Fruit fly (Drosophila melanogaster): ENCODE results near the gene Alg9.

Alg9 gene

DNA sequence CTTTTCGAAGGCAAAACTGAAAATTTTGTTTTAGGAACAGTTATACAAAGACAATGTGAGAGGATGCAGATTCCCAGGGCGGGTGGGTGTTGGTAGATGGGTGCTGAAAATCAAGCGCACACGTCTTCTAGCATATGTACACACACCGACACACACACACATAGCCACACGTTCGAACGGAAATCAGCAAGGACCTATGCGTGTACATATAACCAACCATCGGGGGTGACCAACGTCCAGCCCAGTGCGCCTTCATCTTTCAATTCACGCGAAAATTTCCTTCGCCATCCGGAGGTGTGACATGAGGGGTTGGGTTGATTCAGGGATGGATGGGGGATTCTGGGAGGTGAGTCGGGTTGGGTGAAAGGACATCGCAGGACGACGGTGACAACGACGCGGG, 40.0 kb upstream of the Alg9 start:
- TF ChIP-seq lola (GFP tag; optimal IDR thresholded peaks at IDR 0.05), result no peak
- TF ChIP-seq Dfd (GFP tag; optimal IDR thresholded peaks at IDR 0.05), result no peak
- TF ChIP-seq rgr (GFP tag; optimal IDR thresholded peaks at IDR 0.05), result no peak
- no peak for TF ChIP-seq Sp1 (GFP tag; optimal IDR thresholded peaks at IDR 0.05)
- TF ChIP-seq Hr78 (GFP tag; optimal IDR thresholded peaks at IDR 0.05), result no peak

DNA sequence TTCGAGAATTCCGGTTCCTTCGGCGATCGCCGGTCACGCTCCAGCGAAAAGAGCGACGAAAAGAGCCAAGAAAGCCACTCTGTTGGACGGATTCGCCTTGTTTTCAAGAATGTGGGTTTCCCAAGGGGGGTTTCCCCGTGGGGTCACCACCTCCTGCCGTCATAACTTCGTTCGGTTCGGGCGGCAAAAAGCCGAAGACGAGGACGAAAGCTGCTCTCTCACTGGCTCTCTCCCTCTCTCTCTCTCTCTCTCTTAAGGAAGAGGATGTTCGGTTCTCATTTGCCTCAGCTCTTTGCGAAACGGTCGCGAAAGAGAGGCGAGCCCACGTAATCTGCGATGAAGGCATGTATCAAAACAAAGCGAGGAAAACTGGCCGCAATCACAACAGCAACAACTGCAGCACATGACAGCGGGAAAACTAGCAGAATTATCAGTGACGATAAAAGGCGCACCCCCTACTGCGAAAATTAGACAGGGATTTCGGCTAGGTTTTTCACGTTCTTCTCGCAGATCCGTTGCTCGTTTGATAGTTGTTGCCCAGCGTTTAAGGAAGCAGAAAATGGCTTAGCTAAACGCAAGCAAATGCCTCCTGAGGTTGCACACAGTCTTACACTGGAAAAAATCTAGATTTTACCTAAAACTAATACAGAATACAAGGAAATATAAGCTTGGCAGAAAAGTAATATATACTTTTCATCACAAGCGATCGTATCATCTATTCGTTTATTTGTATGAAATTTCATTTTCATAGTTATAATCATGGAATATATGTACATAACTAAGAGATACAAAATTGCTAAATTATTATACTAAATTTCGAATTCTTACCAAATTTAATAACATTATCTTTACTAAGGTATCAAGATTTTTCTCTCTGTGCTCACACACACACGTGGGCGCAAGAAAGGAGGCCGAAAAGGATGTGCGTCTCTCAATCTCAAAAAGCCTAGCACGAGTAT, 37.6 kb upstream of the Alg9 start, which contains the start of gene dan:
dan (plus strand) TSS at position 900 of the 959 bp plus-strand sequence.
- TF ChIP-seq foxo (GFP tag; optimal IDR thresholded peaks at IDR 0.05) (peak in 1 of 2 experiments; percentile 71), N (GFP tag; optimal IDR thresholded peaks at IDR 0.05) (no peak), h (GFP tag; optimal IDR thresholded peaks at IDR 0.05) (peak; percentile 43), Hnf4 (GFP tag; optimal IDR thresholded peaks at IDR 0.05) (peak; percentile 7), HLH106 (tag; optimal IDR thresholded peaks at IDR 0.05) (peak; percentile 43), Hr83 (GFP tag; optimal IDR thresholded peaks at IDR 0.05; ENCODE audit: poor library complexity, severe bottlenecking) (peak; percentile 38), CG9705 (GFP tag; optimal IDR thresholded peaks at IDR 0.05) (no peak), fru (GFP tag; optimal IDR thresholded peaks at IDR 0.05) (peak; percentile 41), dl (GFP tag; optimal IDR thresholded peaks at IDR 0.05; ENCODE audit: insufficient read depth in 1 of 2, partially characterized antibody in 2 of 2) (peak; percentile 89 to 91), Hr78 (GFP tag; optimal IDR thresholded peaks at IDR 0.05) (no peak), Dfd (GFP tag; optimal IDR thresholded peaks at IDR 0.05) (no peak), OdsH (GFP tag; optimal IDR thresholded peaks at IDR 0.05) (peak; percentile 30), Sp1 (GFP tag; optimal IDR thresholded peaks at IDR 0.05) (peak; percentile 63), Rel (GFP tag; optimal IDR thresholded peaks at IDR 0.05) (no peak), Rel (tag; optimal IDR thresholded peaks at IDR 0.05) (peak; percentile 82), Dif (GFP tag; optimal IDR thresholded peaks at IDR 0.05; ENCODE audit: partially characterized antibody) (peak; percentile 92), jim (GFP tag; optimal IDR thresholded peaks at IDR 0.05) (no peak), psq (GFP tag; optimal IDR thresholded peaks at IDR 0.05) (peak; percentile 53), Vsx2 (GFP tag; optimal IDR thresholded peaks at IDR 0.05; ENCODE audit: partially characterized antibody) (peak; percentile 67), rgr (GFP tag; optimal IDR thresholded peaks at IDR 0.05) (peak; percentile 36), Mio (GFP tag; optimal IDR thresholded peaks at IDR 0.05) (no peak), Myc (optimal IDR thresholded peaks at IDR 0.05) (no peak)

DNA sequence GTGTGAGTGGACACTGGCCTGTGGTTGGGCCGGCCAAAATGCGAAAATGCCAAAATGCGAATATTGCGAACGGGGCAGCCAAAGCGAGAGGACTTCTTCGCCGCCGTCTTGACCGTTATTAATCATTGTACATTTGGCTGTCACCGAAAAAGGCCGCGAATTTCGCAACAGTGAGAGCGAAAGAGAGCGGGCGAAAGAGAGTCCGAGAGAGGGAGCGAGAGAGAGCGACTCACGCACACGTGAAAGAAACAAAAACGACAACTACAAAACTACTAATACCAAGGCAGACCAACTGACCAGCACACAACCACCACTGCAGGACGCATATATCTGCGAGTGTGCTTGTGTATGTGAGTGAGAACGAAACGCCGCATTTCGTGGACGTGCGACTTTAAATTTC, 36.8 kb upstream of the Alg9 start:
- TF ChIP-seq Hnf4 (GFP tag; optimal IDR thresholded peaks at IDR 0.05) (no peak), Vsx2 (GFP tag; optimal IDR thresholded peaks at IDR 0.05; ENCODE audit: partially characterized antibody) (no peak), N (GFP tag; optimal IDR thresholded peaks at IDR 0.05) (peak; percentile 67), HLH106 (tag; optimal IDR thresholded peaks at IDR 0.05) (no peak), jim (GFP tag; optimal IDR thresholded peaks at IDR 0.05) (no peak)

DNA sequence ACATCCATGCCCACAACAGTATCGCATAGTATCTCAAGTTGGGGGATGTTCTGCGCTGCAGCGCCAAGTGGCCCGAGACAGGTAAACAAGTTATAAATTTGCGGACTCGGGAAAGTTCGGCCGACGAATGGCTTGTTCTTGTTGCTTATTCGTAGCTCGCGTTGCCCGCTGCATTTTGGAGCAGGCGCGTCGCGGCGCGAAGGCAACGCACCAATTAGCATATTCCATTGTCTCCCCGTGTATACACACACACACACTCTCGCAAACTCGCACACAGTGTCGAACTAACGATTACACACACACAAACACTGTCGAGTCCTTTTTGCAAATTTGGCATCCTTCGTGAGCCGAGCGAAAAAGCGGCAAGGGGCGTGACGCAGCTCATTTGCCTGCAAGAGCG, 32.4 kb upstream of the Alg9 start:
- TF ChIP-seq Myc (optimal IDR thresholded peaks at IDR 0.05) (no peak), jim (GFP tag; optimal IDR thresholded peaks at IDR 0.05) (no peak), tai (GFP tag; optimal IDR thresholded peaks at IDR 0.05) (no peak), Abd-B (GFP tag; optimal IDR thresholded peaks at IDR 0.05) (no peak), Mio (GFP tag; optimal IDR thresholded peaks at IDR 0.05) (no peak), h (GFP tag; optimal IDR thresholded peaks at IDR 0.05) (no peak), fru (GFP tag; optimal IDR thresholded peaks at IDR 0.05) (no peak)

DNA sequence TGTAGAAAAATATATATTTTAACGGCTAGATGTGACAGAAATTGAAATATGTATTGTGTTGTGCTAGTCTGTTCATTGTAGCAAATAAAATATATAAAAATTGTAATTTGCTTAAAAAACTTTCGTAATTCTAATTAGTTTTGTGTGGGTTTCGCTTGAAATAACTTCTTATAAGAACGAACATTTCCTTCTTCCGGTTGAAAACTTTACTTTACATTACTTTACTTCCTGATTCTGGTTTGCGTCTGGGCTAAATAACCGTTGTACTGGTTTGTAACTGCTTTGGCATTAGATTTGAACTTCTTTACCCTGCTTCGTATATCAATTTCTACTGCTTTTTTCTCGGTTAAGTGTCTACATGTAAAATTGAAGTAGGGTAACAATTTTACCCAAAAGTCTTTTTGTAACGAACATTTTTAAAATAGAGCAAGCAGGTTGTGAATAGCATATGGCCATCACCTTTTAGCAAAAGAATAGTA, 27.6 kb upstream of the Alg9 start, which contains the start of gene lobo:
lobo (minus strand) TSS at position 51 of the 479 bp plus-strand sequence.
- TF ChIP-seq Myc (optimal IDR thresholded peaks at IDR 0.05), result peak; percentile 48
- TF ChIP-seq dmrt93B (GFP tag; optimal IDR thresholded peaks at IDR 0.05), result peak; percentile 47
- TF ChIP-seq Hr83 (GFP tag; optimal IDR thresholded peaks at IDR 0.05; ENCODE audit: poor library complexity, severe bottlenecking), result no peak
- no peak for TF ChIP-seq Dfd (GFP tag; optimal IDR thresholded peaks at IDR 0.05)
- TF ChIP-seq Jra (GFP tag; optimal IDR thresholded peaks at IDR 0.05), result no peak
- TF ChIP-seq br (GFP tag; optimal IDR thresholded peaks at IDR 0.05), result peak; percentile 31
- TF ChIP-seq sage (GFP tag; optimal IDR thresholded peaks at IDR 0.05), result no peak
- no peak for TF ChIP-seq usp (GFP tag; optimal IDR thresholded peaks at IDR 0.05)
- TF ChIP-seq Mio (GFP tag; optimal IDR thresholded peaks at IDR 0.05), result no peak
- peak; percentile 3 for TF ChIP-seq brk (GFP tag; optimal IDR thresholded peaks at IDR 0.05)
- no peak for TF ChIP-seq woc (GFP tag; optimal IDR thresholded peaks at IDR 0.05)
- peak; percentile 46 for TF ChIP-seq Sp1 (GFP tag; optimal IDR thresholded peaks at IDR 0.05)
- no peak for TF ChIP-seq Dif (GFP tag; optimal IDR thresholded peaks at IDR 0.05; ENCODE audit: partially characterized antibody)
- no peak for TF ChIP-seq foxo (GFP tag; optimal IDR thresholded peaks at IDR 0.05)
- no peak for TF ChIP-seq Vsx2 (GFP tag; optimal IDR thresholded peaks at IDR 0.05; ENCODE audit: partially characterized antibody)
- peak; percentile 27 for TF ChIP-seq sv (GFP tag; optimal IDR thresholded peaks at IDR 0.05)
- no peak for TF ChIP-seq Hnf4 (GFP tag; optimal IDR thresholded peaks at IDR 0.05)
- no peak for TF ChIP-seq jim (GFP tag; optimal IDR thresholded peaks at IDR 0.05)
- no peak for TF ChIP-seq CrebA (GFP tag; optimal IDR thresholded peaks at IDR 0.05; ENCODE audit: borderline replicate concordance)
- no peak for TF ChIP-seq dsf (GFP tag; optimal IDR thresholded peaks at IDR 0.05; ENCODE audit: borderline replicate concordance)
- TF ChIP-seq OdsH (GFP tag; optimal IDR thresholded peaks at IDR 0.05), result peak; percentile 37
- no peak for TF ChIP-seq GATAd (GFP tag; optimal IDR thresholded peaks at IDR 0.05)
- TF ChIP-seq fru (GFP tag; optimal IDR thresholded peaks at IDR 0.05), result peak; percentile 45
- peak; percentile 7 for TF ChIP-seq ey (GFP tag; optimal IDR thresholded peaks at IDR 0.05)
- no peak for TF ChIP-seq rgr (GFP tag; optimal IDR thresholded peaks at IDR 0.05)
- TF ChIP-seq Hr78 (GFP tag; optimal IDR thresholded peaks at IDR 0.05), result no peak
